Worm (Caenorhabditis elegans): ENCODE results near the gene Y42A5A.3.
A peak's percentile ranks its signal among the peaks of the same experiment; 100 is the strongest.

DNA sequence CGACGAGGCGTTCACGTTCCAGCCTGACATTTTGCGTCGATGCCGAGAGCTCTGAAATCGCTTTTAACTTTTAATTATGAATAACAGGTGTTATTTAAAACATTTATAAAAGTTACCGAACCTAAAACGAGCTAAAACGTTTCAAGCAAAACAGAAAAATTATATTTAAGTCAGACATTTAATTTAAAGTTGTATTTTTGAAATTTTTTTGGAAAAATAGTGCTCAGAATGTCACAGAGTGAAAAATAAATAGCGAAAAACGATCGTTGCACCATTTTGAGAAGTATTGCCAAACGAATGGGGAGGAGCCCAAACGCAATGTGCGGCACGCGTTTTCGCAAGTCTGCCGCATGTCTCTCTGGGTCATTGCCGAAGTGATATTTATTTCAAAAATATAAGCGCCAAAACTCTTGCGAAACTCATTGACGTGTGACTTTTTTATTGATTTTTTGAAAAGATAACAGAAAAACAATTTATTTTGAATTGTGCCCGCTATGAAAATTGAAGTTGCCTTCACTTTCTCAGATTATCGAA, 17.3 kb upstream of the Y42A5A.3 start, which contains the start of gene erfa-3:
- TF ChIP-seq W03F9.2 (tag; optimal IDR thresholded peaks at IDR 0.05), result peak; percentile 68
- TF ChIP-seq dao-5 (tag; optimal IDR thresholded peaks at IDR 0.05), result no peak
- TF ChIP-seq him-1 (tag; optimal IDR thresholded peaks at IDR 0.05), result no peak

Measured in whole organism, L4/young adult.